Worm (Caenorhabditis elegans) whole organism, L4/young adult: Measurements from ENCODE around the gene F35H12.5.

Experiments
- W03F9.2 ChIP-seq: fragments of 150-350 bp; optimal IDR thresholded peaks from 2 replicates; lab custom pipeline; 2014; ENCODE audit warnings: missing biosample characterization, missing genetic modification characterization
- him-1 ChIP-seq: sonication (generic microtip); optimal IDR thresholded peaks from 2 replicates; lab custom pipeline; 2016; ENCODE audit warnings: missing genotype, missing genetic modification reagents, missing genetic modification characterization, missing compliant biosample characterization

DNA sequence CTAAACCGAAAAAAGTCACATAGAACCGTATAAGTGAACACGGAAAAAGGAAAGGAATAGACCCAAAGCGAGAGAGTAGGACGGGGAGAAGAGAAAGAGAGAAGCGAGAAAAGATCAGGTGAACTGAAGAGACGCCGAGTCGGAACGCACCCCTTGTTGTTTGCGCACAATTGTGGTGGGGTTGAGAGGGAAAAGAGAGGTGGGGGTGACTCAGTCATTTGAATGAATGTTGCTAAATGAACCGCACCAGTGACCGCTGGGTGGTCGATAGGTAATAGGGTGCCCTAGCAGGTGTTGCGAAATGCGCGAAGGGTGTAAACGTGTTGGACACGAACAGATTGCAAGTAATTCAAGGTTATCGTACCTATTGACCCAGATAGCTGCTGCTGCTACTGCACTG, 47.2 kb upstream of the F35H12.5 start, which contains the start of gene lgl-1:
- TF ChIP-seq him-1 (no peak), W03F9.2 (tag; lab: Kevin White, UChicago) (no peak)
